Worm (Caenorhabditis elegans) whole organism, young adult: ENCODE data around the gene C14B9.3.

Experiments
- B0019.2 ChIP-seq: fragments of 200-800 bp; sonication (Bioruptor generic); conservative IDR thresholded peaks from 2 replicates; pipeline ENCODE4 v1.3.6; 2022; ENCODE audit warnings: missing genetic modification reagents, missing genetic modification characterization, missing compliant biosample characterization
- C06A6.2 ChIP-seq: fragments of 200-800 bp; sonication (Bioruptor generic); conservative IDR thresholded peaks from 2 replicates; pipeline ENCODE4 v1.3.6; 2022; ENCODE audit warnings: missing genetic modification characterization, missing compliant biosample characterization
- F37B4.10 ChIP-seq: fragments of 200-800 bp; sonication (Bioruptor generic); IDR thresholded peaks from 2 replicates; pipeline ENCODE4 v1.3.6; 2022; ENCODE audit warnings: missing genetic modification characterization, missing compliant biosample characterization
- F49E8.2 ChIP-seq: sonication (generic microtip); optimal IDR thresholded peaks from 3 replicates; lab custom pipeline; 2017; ENCODE audit warnings: missing genetic modification characterization, mild to moderate bottlenecking, missing compliant biosample characterization, antibody characterized with exemption, moderate library complexity; ENCODE audit not compliant: insufficient read depth
- F57C9.4 ChIP-seq: sonication (generic microtip); optimal IDR thresholded peaks from 2 replicates; lab custom pipeline; 2017; ENCODE audit warnings: mild to moderate bottlenecking, missing genetic modification characterization, missing compliant biosample characterization
- K11D2.4 ChIP-seq: fragments of 200-800 bp; sonication (Bioruptor generic); IDR thresholded peaks from 2 replicates; pipeline ENCODE4 v1.3.6; 2022; ENCODE audit warnings: missing genetic modification reagents, missing genetic modification characterization, missing compliant biosample characterization
- K12H6.12 ChIP-seq: fragments of 200-800 bp; sonication (Bioruptor generic); optimal IDR thresholded peaks from 2 replicates; lab custom pipeline; 2018; ENCODE audit warnings: mild to moderate bottlenecking, missing genetic modification characterization, missing compliant biosample characterization
- ZK185.1 ChIP-seq: sonication (generic microtip); optimal IDR thresholded peaks from 2 replicates; lab custom pipeline; 2016; ENCODE audit warnings: mild to moderate bottlenecking, missing genetic modification characterization, missing compliant biosample characterization; ENCODE audit not compliant: poor library complexity, severe bottlenecking
- ama-1 ChIP-seq, 3 experiments: fragments of 150-350 bp in 1 of 3; sonication (generic microtip) in 2 of 3; optimal IDR thresholded peaks; 2 replicates each; lab custom pipeline; 2014 to 2018; ENCODE audit warnings: missing biosample characterization in 2 of 3, missing genetic modification characterization in 2 of 3, missing genetic modification reagents in 2 of 3
- aptf-2 ChIP-seq: fragments of 200-800 bp; sonication (Bioruptor generic); conservative IDR thresholded peaks from 2 replicates; pipeline ENCODE4 v1.3.6; 2022; ENCODE audit warnings: missing genetic modification reagents, missing genetic modification characterization, missing compliant biosample characterization
- athp-1 ChIP-seq: sonication (generic microtip); optimal IDR thresholded peaks from 2 replicates; lab custom pipeline; 2017; ENCODE audit warnings: mild to moderate bottlenecking, missing genetic modification characterization, missing compliant biosample characterization
- attf-5 ChIP-seq: fragments of 200-800 bp; sonication (Bioruptor generic); optimal IDR thresholded peaks from 2 replicates; lab custom pipeline; 2018; ENCODE audit warnings: mild to moderate bottlenecking, missing genetic modification characterization, missing compliant biosample characterization
- cebp-1 ChIP-seq, 2 experiments: fragments of 200-800 bp in 1 of 2; sonication (Bioruptor generic) in 1 of 2; sonication (generic microtip) in 1 of 2; IDR thresholded peaks in 1 of 2; optimal IDR thresholded peaks in 1 of 2; 2 replicates each; pipeline versions ENCODE4 v1.3.6 to Lab custom; 2017 to 2022; ENCODE audit warnings: missing compliant biosample characterization in 2 of 2, missing genetic modification characterization in 2 of 2, mild to moderate bottlenecking in 1 of 2, missing genetic modification reagents in 1 of 2, moderate library complexity in 1 of 2
- ceh-27 ChIP-seq: fragments of 200-800 bp; sonication (Bioruptor generic); optimal IDR thresholded peaks from 2 replicates; lab custom pipeline; 2018; ENCODE audit warnings: mild to moderate bottlenecking, missing genetic modification characterization, moderate library complexity, missing compliant biosample characterization
- dox-1 ChIP-seq: fragments of 200-800 bp; sonication (Bioruptor generic); IDR thresholded peaks from 2 replicates; pipeline ENCODE4 v1.3.6; 2022; ENCODE audit warnings: missing genetic modification reagents, missing genetic modification characterization, missing compliant biosample characterization
- egrh-3 ChIP-seq: fragments of 200-800 bp; sonication (Bioruptor generic); IDR thresholded peaks from 2 replicates; pipeline ENCODE4 v1.3.6; 2022; ENCODE audit warnings: missing genetic modification reagents, missing genetic modification characterization, missing compliant biosample characterization
- him-1 ChIP-seq: sonication (generic microtip); optimal IDR thresholded peaks from 2 replicates; lab custom pipeline; 2016; ENCODE audit warnings: missing genotype, missing genetic modification reagents, missing genetic modification characterization, missing compliant biosample characterization
- hmg-1.2 ChIP-seq: fragments of 200-800 bp; sonication (Bioruptor generic); IDR thresholded peaks from 2 replicates; pipeline ENCODE4 v1.3.6; 2022; ENCODE audit warnings: missing genetic modification reagents, missing genetic modification characterization, missing compliant biosample characterization
- lin-35 ChIP-seq, 3 experiments: fragments of 150-350 bp in 2 of 3; sonication (generic microtip) in 1 of 3; optimal IDR thresholded peaks; 2 replicates each; lab custom pipeline; 2014 to 2018; ENCODE audit warnings: missing biosample characterization in 3 of 3, missing genetic modification characterization in 3 of 3, missing genetic modification reagents in 3 of 3
- lin-40 ChIP-seq: sonication (generic microtip); optimal IDR thresholded peaks from 2 replicates; lab custom pipeline; 2016; ENCODE audit warnings: missing genetic modification characterization, mild to moderate bottlenecking, missing compliant biosample characterization, missing genotype, missing genetic modification reagents
- madf-8 ChIP-seq: fragments of 200-800 bp; sonication (Bioruptor generic); conservative IDR thresholded peaks from 2 replicates; pipeline ENCODE4 v1.3.6; 2022; ENCODE audit warnings: missing genetic modification reagents, missing genetic modification characterization, missing compliant biosample characterization
- mes-4 ChIP-seq: sonication (generic microtip); optimal IDR thresholded peaks from 2 replicates; lab custom pipeline; 2016; ENCODE audit warnings: missing genotype, missing genetic modification characterization, missing compliant biosample characterization
- nfya-1 ChIP-seq: sonication (generic microtip); optimal IDR thresholded peaks from 2 replicates; lab custom pipeline; 2017; ENCODE audit warnings: antibody characterized with exemption, missing compliant biosample characterization, missing genetic modification characterization, borderline replicate concordance; ENCODE audit not compliant: insufficient read depth
- nhr-179 ChIP-seq: sonication (generic microtip); optimal IDR thresholded peaks from 2 replicates; lab custom pipeline; 2016; ENCODE audit warnings: mild to moderate bottlenecking, missing genetic modification characterization, missing compliant biosample characterization
- nhr-80 ChIP-seq: sonication (generic microtip); optimal IDR thresholded peaks from 2 replicates; lab custom pipeline; 2016; ENCODE audit warnings: missing genetic modification characterization, missing compliant biosample characterization
- rec-8 ChIP-seq, 2 experiments: sonication (generic microtip); optimal IDR thresholded peaks; 2 replicates each; lab custom pipeline; 2016; ENCODE audit warnings: mild to moderate bottlenecking in 2 of 2, missing genetic modification characterization in 2 of 2, missing genetic modification reagents in 2 of 2, missing genotype in 2 of 2, missing biosample characterization in 1 of 2, missing compliant biosample characterization in 1 of 2, moderate library complexity in 1 of 2
- sdz-38 ChIP-seq: sonication (generic microtip); optimal IDR thresholded peaks from 2 replicates; lab custom pipeline; 2016; ENCODE audit warnings: missing genotype, missing genetic modification characterization, missing compliant biosample characterization
- sea-2 ChIP-seq: fragments of 200-800 bp; sonication (Bioruptor generic); IDR thresholded peaks from 2 replicates; pipeline ENCODE4 v1.3.6; 2022; ENCODE audit warnings: missing genetic modification characterization, missing compliant biosample characterization
- snpc-1.1 ChIP-seq: sonication (generic microtip); optimal IDR thresholded peaks from 2 replicates; lab custom pipeline; 2017; ENCODE audit warnings: missing genetic modification characterization, mild to moderate bottlenecking, missing compliant biosample characterization, antibody characterized with exemption, moderate library complexity, missing genotype, missing genetic modification reagents; ENCODE audit not compliant: insufficient read depth
- snpc-4 ChIP-seq, 5 experiments: fragments of 150-350 bp in 1 of 5; sonication (generic microtip) in 4 of 5; optimal IDR thresholded peaks; 2 replicates each; lab custom pipeline; 2014 to 2018; ENCODE audit warnings: missing genetic modification characterization in 5 of 5, missing biosample characterization in 3 of 5, antibody characterized with exemption in 2 of 5, mild to moderate bottlenecking in 2 of 5, missing compliant biosample characterization in 2 of 5, missing genotype in 2 of 5, moderate library complexity in 2 of 5, missing genetic modification reagents in 1 of 5
- somi-1 ChIP-seq: fragments of 200-800 bp; sonication (Bioruptor generic); optimal IDR thresholded peaks from 2 replicates; lab custom pipeline; 2018; ENCODE audit warnings: mild to moderate bottlenecking, missing genetic modification characterization, missing compliant biosample characterization
- zfh-2 ChIP-seq: fragments of 200-800 bp; sonication (Bioruptor generic); conservative IDR thresholded peaks from 2 replicates; pipeline ENCODE4 v1.3.6; 2022; ENCODE audit warnings: missing genetic modification reagents, missing genetic modification characterization, missing compliant biosample characterization
- zim-3 ChIP-seq: sonication (generic microtip); optimal IDR thresholded peaks from 2 replicates; lab custom pipeline; 2017; ENCODE audit warnings: mild to moderate bottlenecking, missing genetic modification characterization, moderate library complexity, missing compliant biosample characterization
- ztf-22 ChIP-seq: fragments of 200-800 bp; sonication (Bioruptor generic); optimal IDR thresholded peaks from 2 replicates; lab custom pipeline; 2018; ENCODE audit warnings: mild to moderate bottlenecking, missing genetic modification characterization, moderate library complexity, missing compliant biosample characterization
- ztf-6 ChIP-seq: fragments of 200-800 bp; sonication (Bioruptor generic); IDR thresholded peaks from 2 replicates; pipeline ENCODE4 v1.3.6; 2022; ENCODE audit warnings: missing genetic modification reagents, missing genetic modification characterization, missing compliant biosample characterization

C14B9.3 gene

DNA sequence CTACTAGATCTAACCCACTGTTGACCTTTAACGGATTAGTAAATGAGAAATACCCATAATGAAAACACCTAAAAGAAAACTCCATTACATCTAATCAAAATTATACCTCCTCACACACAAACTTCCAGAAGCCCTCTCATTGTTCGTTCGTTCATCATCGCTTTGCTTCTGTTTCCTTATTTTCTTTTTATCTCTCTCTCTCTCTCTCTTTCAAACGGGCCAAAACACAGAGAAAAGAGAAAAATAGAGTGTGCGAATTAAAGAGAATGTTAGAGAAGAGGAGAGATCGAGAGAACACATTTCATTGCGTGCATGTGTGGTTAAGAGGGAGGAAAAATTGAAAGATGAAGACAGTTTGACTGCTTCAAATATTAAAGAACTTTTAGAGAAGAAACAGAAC is 15.7 kb downstream of the C14B9.3 start (continued):
- TF ChIP-seq snpc-1.1 (tag; lab: Kevin White, UChicago) (no peak), somi-1 (GFP tag; lab: Kevin White, UChicago) (peak; percentile 34), ZK185.1 (no peak), ztf-6 (GFP tag; lab: Robert Waterston, UW) (no peak), mes-4 (tag; lab: Kevin White, UChicago) (no peak), athp-1 (tag; lab: Kevin White, UChicago) (no peak)

DNA sequence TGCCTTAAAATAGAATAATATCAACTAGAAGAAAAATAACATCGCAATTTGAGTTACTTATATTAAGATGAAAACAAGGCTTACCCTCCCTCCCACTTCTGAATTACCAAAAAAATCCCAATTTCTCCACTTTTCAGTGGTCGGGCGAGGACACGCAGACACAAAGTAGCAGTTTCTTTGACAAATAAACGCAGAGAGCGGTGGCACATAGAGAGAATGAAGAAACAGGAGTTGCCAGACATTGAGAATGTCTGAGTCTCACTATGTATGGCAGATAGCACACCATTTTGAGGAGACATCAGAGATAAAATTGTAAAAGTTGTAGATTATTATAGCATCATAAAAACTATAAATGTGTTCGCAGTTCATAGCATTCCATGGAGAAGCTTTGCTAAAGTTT is 16.6 kb downstream of the C14B9.3 start:
- no peak for TF ChIP-seq zim-3 (tag; lab: Kevin White, UChicago)
- TF ChIP-seq hmg-1.2 (GFP tag; lab: Robert Waterston, UW) = peak; percentile 91
- no peak for TF ChIP-seq snpc-4 (GFP tag; optimal IDR thresholded peaks at IDR 0.05; lab: Kevin White, UChicago)
- TF ChIP-seq snpc-4 (tag; optimal IDR thresholded peaks at IDR 0.05; lab: Kevin White, UChicago) = peak in 1 of 4 experiments; percentile 5
- peak; percentile 24 for TF ChIP-seq K12H6.12 (tag; lab: Kevin White, UChicago)
- no peak for TF ChIP-seq nhr-179 (tag; lab: Kevin White, UChicago)
- peak; percentile 40 for TF ChIP-seq nhr-80 (tag; lab: Kevin White, UChicago)
- no peak for TF ChIP-seq F57C9.4 (tag; lab: Kevin White, UChicago)
- peak; percentile 15 for TF ChIP-seq ceh-27 (GFP tag; lab: Kevin White, UChicago)
- peak; percentile 58 for TF ChIP-seq lin-40
- peak in 1 of 3 experiments; percentile 20 for TF ChIP-seq lin-35 (GFP tag; optimal IDR thresholded peaks at IDR 0.05; lab: Kevin White, UChicago)
- TF ChIP-seq cebp-1 (GFP tag; IDR thresholded peaks at IDR 0.05; lab: Robert Waterston, UW) = no peak
- TF ChIP-seq cebp-1 (tag; optimal IDR thresholded peaks at IDR 0.05; lab: Kevin White, UChicago) = peak; percentile 45
- peak; percentile 30 for TF ChIP-seq attf-5
- TF ChIP-seq ztf-22 = no peak
- TF ChIP-seq ZK185.1 = no peak
- TF ChIP-seq, all 124 proteins: peak for 9

ce11 chrIII:8126978-8127377 is 18.4 kb downstream of the C14B9.3 start:
- TF ChIP-seq hmg-1.2 (GFP tag; lab: Robert Waterston, UW) (peak; percentile 68; the same call in 1 of the 2 replicates), him-1 (tag; lab: Kevin White, UChicago) (peak; percentile 37), egrh-3 (GFP tag; lab: Robert Waterston, UW) (no peak), C06A6.2 (no peak), sdz-38 (no peak), aptf-2 (GFP tag; lab: Robert Waterston, UW) (no peak), nfya-1 (tag; lab: Kevin White, UChicago) (no peak), attf-5 (peak; percentile 25), K11D2.4 (GFP tag; lab: Robert Waterston, UW) (0 out of 2 replicates have a peak, but pooled peaks have one; percentile 24), zfh-2 (GFP tag; lab: Robert Waterston, UW) (peak; percentile 77), F49E8.2 (tag; lab: Kevin White, UChicago) (no peak), rec-8 (tag; optimal IDR thresholded peaks at IDR 0.05; lab: Kevin White, UChicago) (no peak), ama-1 (optimal IDR thresholded peaks at IDR 0.05; lab: Kevin White, UChicago) (no peak), ama-1 (GFP tag; optimal IDR thresholded peaks at IDR 0.05; lab: Kevin White, UChicago) (no peak), madf-8 (GFP tag; lab: Robert Waterston, UW) (no peak), sea-2 (no peak), B0019.2 (no peak), nhr-80 (tag; lab: Kevin White, UChicago) (peak; percentile 49), F37B4.10 (GFP tag; lab: Robert Waterston, UW) (no peak), dox-1 (GFP tag; lab: Robert Waterston, UW) (no peak), cebp-1 (GFP tag; IDR thresholded peaks at IDR 0.05; lab: Robert Waterston, UW) (no peak), cebp-1 (tag; optimal IDR thresholded peaks at IDR 0.05; lab: Kevin White, UChicago) (peak; percentile 18)
- TF ChIP-seq, all 124 proteins: peak for 7
